Fruit fly (Drosophila melanogaster) whole organism, embryonic: ENCODE data around the gene MICAL-like.
A peak's percentile ranks its signal among the peaks of the same experiment; 100 is the strongest.

Source experiments
- Blimp-1 ChIP-seq: fragments of 200-800 bp; sonication (Bioruptor generic); optimal IDR thresholded peaks from 3 replicates; lab custom pipeline; 2018; ENCODE audit warnings: missing biosample characterization, missing genetic modification characterization, mild to moderate bottlenecking, moderate library complexity, missing genetic modification reagents
- CG10147 ChIP-seq: fragments of 200-800 bp; sonication (Bioruptor generic); optimal IDR thresholded peaks from 2 replicates; lab custom pipeline; 2019; ENCODE audit warnings: missing biosample characterization, mild to moderate bottlenecking, missing genetic modification characterization, moderate library complexity
- CG12219 ChIP-seq: fragments of 200-800 bp; sonication (Bioruptor generic); optimal IDR thresholded peaks from 3 replicates; lab custom pipeline; 2018; ENCODE audit warnings: missing biosample characterization, mild to moderate bottlenecking, missing genetic modification characterization
- CG14710 ChIP-seq: fragments of 200-800 bp; sonication (Bioruptor generic); optimal IDR thresholded peaks from 3 replicates; lab custom pipeline; 2019; ENCODE audit warnings: missing biosample characterization, mild to moderate bottlenecking, missing genetic modification characterization, moderate library complexity
- CG15601 ChIP-seq: fragments of 200-800 bp; sonication (Bioruptor generic); optimal IDR thresholded peaks from 3 replicates; lab custom pipeline; 2019; ENCODE audit warnings: missing biosample characterization, mild to moderate bottlenecking, missing genetic modification characterization, moderate library complexity
- CG17612 ChIP-seq: fragments of 200-800 bp; sonication (Bioruptor generic); IDR thresholded peaks from 2 replicates; pipeline ENCODE4 v1.3.6; 2022; ENCODE audit warnings: missing biosample characterization, missing genetic modification characterization
- CG18476 ChIP-seq: fragments of 200-800 bp; sonication (Bioruptor generic); optimal IDR thresholded peaks from 2 replicates; lab custom pipeline; 2016; ENCODE audit warnings: missing biosample characterization, mild to moderate bottlenecking, missing genetic modification characterization
- CG2199 ChIP-seq: fragments of 200-800 bp; sonication (Bioruptor generic); IDR thresholded peaks from 3 replicates; pipeline ENCODE4 v1.3.6; 2022; ENCODE audit warnings: missing biosample characterization, missing genetic modification characterization
- CG30403 ChIP-seq: fragments of 200-800 bp; sonication (Bioruptor generic); optimal IDR thresholded peaks from 3 replicates; lab custom pipeline; 2016; ENCODE audit warnings: missing biosample characterization, missing genetic modification characterization
- CG32532 ChIP-seq: fragments of 200-800 bp; sonication (Bioruptor generic); IDR thresholded peaks from 2 replicates; pipeline ENCODE4 v1.3.6; 2022; ENCODE audit warnings: missing biosample characterization, missing genetic modification characterization
- CG5180 ChIP-seq: fragments of 200-800 bp; sonication (Bioruptor generic); optimal IDR thresholded peaks from 3 replicates; lab custom pipeline; 2017; ENCODE audit warnings: missing biosample characterization, missing genetic modification characterization, mild to moderate bottlenecking, moderate library complexity, missing genetic modification reagents
- CG6254 ChIP-seq: fragments of 200-800 bp; sonication (Bioruptor generic); optimal IDR thresholded peaks from 3 replicates; lab custom pipeline; 2017; ENCODE audit warnings: mild to moderate bottlenecking, missing biosample characterization, missing genetic modification reagents, missing genetic modification characterization
- CG6854 ChIP-seq: fragments of 200-800 bp; sonication (Bioruptor generic); optimal IDR thresholded peaks from 3 replicates; lab custom pipeline; 2017; ENCODE audit warnings: missing biosample characterization, mild to moderate bottlenecking, missing genetic modification characterization
- CG7786 ChIP-seq: fragments of 200-800 bp; sonication (Bioruptor generic); optimal IDR thresholded peaks from 2 replicates; lab custom pipeline; 2016; ENCODE audit warnings: missing biosample characterization, missing genetic modification characterization
- CG8944 ChIP-seq: fragments of 200-800 bp; sonication (Bioruptor generic); optimal IDR thresholded peaks from 3 replicates; lab custom pipeline; 2016; ENCODE audit warnings: missing biosample characterization, missing genetic modification characterization
- Chrac-16 ChIP-seq: fragments of 200-800 bp; sonication (Bioruptor generic); optimal IDR thresholded peaks from 3 replicates; lab custom pipeline; 2016; ENCODE audit warnings: missing biosample characterization, missing genetic modification characterization
- Eip74EF ChIP-seq, 2 experiments: fragments of 200-800 bp in 1 of 2; fragments of >200 bp in 1 of 2; sonication (Bioruptor generic) in 1 of 2; optimal IDR thresholded peaks; 2 replicates each; lab custom pipeline; 2017 to 2019; ENCODE audit warnings: missing biosample characterization in 2 of 2, missing genetic modification characterization in 2 of 2, mild to moderate bottlenecking in 1 of 2, moderate library complexity in 1 of 2
- Hr3 ChIP-seq: fragments of 200-800 bp; sonication (Bioruptor generic); optimal IDR thresholded peaks from 3 replicates; lab custom pipeline; 2016; ENCODE audit warnings: missing biosample characterization, missing genetic modification characterization
- Optix ChIP-seq: fragments of 200-800 bp; sonication (Bioruptor generic); IDR thresholded peaks from 3 replicates; pipeline ENCODE4 v1.3.6; 2022; ENCODE audit warnings: missing biosample characterization, missing genetic modification characterization
- ac ChIP-seq: fragments of 200-800 bp; sonication (Bioruptor generic); optimal IDR thresholded peaks from 3 replicates; lab custom pipeline; 2017; ENCODE audit warnings: missing biosample characterization, mild to moderate bottlenecking, missing genetic modification characterization
- ato ChIP-seq: fragments of 200-800 bp; sonication (Bioruptor generic); IDR thresholded peaks from 2 replicates; pipeline ENCODE4 v1.3.6; 2022; ENCODE audit warnings: missing biosample characterization, missing genetic modification characterization; ENCODE audit not compliant: partially characterized antibody
- crp ChIP-seq, 2 experiments: fragments of 200-800 bp; sonication (Bioruptor generic); optimal IDR thresholded peaks; 2 replicates in 1 of 2; 3 replicates in 1 of 2; lab custom pipeline; 2017; ENCODE audit warnings: missing biosample characterization in 2 of 2, missing genetic modification characterization in 2 of 2, mild to moderate bottlenecking in 1 of 2, moderate library complexity in 1 of 2
- dysf ChIP-seq: fragments of 200-800 bp; sonication (Bioruptor generic); IDR thresholded peaks from 3 replicates; pipeline ENCODE4 v1.3.6; 2022; ENCODE audit warnings: missing biosample characterization, missing genetic modification characterization
- fd102C ChIP-seq: fragments of 200-800 bp; sonication (Bioruptor generic); optimal IDR thresholded peaks from 2 replicates; lab custom pipeline; 2018; ENCODE audit warnings: missing biosample characterization, mild to moderate bottlenecking, missing genetic modification characterization, moderate library complexity
- fd96Cb ChIP-seq: fragments of 200-800 bp; sonication (Bioruptor generic); optimal IDR thresholded peaks from 2 replicates; lab custom pipeline; 2018; ENCODE audit warnings: missing biosample characterization, mild to moderate bottlenecking, missing genetic modification characterization, moderate library complexity
- gce ChIP-seq: fragments of 200-800 bp; sonication (Bioruptor generic); IDR thresholded peaks from 3 replicates; pipeline ENCODE4 v1.3.6; 2022; ENCODE audit warnings: missing biosample characterization, missing genetic modification characterization
- grn ChIP-seq: fragments of 200-800 bp; sonication (Bioruptor generic); optimal IDR thresholded peaks from 3 replicates; lab custom pipeline; 2017; ENCODE audit warnings: missing biosample characterization, missing genetic modification characterization
- gsb-n ChIP-seq: fragments of 200-800 bp; sonication (Bioruptor generic); optimal IDR thresholded peaks from 3 replicates; lab custom pipeline; 2018; ENCODE audit warnings: missing biosample characterization, mild to moderate bottlenecking, missing genetic modification characterization
- ham ChIP-seq: fragments of 200-800 bp; sonication (Bioruptor generic); IDR thresholded peaks from 2 replicates; pipeline ENCODE4 v1.3.6; 2022; ENCODE audit warnings: missing biosample characterization, missing genetic modification characterization
- inv ChIP-seq: fragments of 200-800 bp; sonication (Bioruptor generic); IDR thresholded peaks from 2 replicates; pipeline ENCODE4 v1.3.6; 2022; ENCODE audit warnings: missing biosample characterization, missing genetic modification characterization; ENCODE audit not compliant: partially characterized antibody
- ken ChIP-seq: fragments of 200-800 bp; sonication (Bioruptor generic); IDR thresholded peaks from 3 replicates; pipeline ENCODE4 v1.3.6; 2022; ENCODE audit warnings: missing biosample characterization, missing genetic modification characterization
- kni ChIP-seq: fragments of 200-800 bp; sonication (Bioruptor generic); optimal IDR thresholded peaks from 3 replicates; lab custom pipeline; 2017; ENCODE audit warnings: mild to moderate bottlenecking, missing biosample characterization, missing genetic modification reagents, missing genetic modification characterization
- lov ChIP-seq, 2 experiments: fragments of 200-800 bp in 1 of 2; fragments of >200 bp in 1 of 2; sonication (Bioruptor generic) in 1 of 2; IDR thresholded peaks in 1 of 2; optimal IDR thresholded peaks in 1 of 2; 2 replicates in 1 of 2; 3 replicates in 1 of 2; pipeline versions ENCODE4 v1.3.6 to Lab custom; 2017 to 2022; ENCODE audit warnings: missing biosample characterization in 1 of 2, missing genetic modification characterization in 1 of 2
- nmo ChIP-seq: fragments of 200-800 bp; sonication (Bioruptor generic); optimal IDR thresholded peaks from 2 replicates; lab custom pipeline; 2018; ENCODE audit warnings: missing biosample characterization, mild to moderate bottlenecking, missing genetic modification characterization, moderate library complexity
- oc ChIP-seq: fragments of 200-800 bp; sonication (Bioruptor generic); optimal IDR thresholded peaks from 2 replicates; lab custom pipeline; 2018; ENCODE audit warnings: missing biosample characterization, mild to moderate bottlenecking, missing genetic modification characterization, moderate library complexity
- sens ChIP-seq: fragments of 200-800 bp; sonication (Bioruptor generic); peaks from one replicate; lab custom pipeline; 2016; ENCODE audit warnings: missing biosample characterization, missing genetic modification characterization
- sug ChIP-seq: fragments of 200-800 bp; optimal IDR thresholded peaks from 2 replicates; lab custom pipeline; 2019; ENCODE audit warnings: missing biosample characterization, mild to moderate bottlenecking, missing genetic modification characterization, moderate library complexity
- trh ChIP-seq: fragments of 200-800 bp; sonication (Bioruptor generic); optimal IDR thresholded peaks from 2 replicates; lab custom pipeline; 2016; ENCODE audit warnings: missing biosample characterization, missing genetic modification characterization
- twi ChIP-seq: fragments of 200-800 bp; optimal IDR thresholded peaks from 2 replicates; lab custom pipeline; 2019; ENCODE audit warnings: missing biosample characterization, mild to moderate bottlenecking, missing genetic modification characterization, moderate library complexity
- unc-4 ChIP-seq: fragments of 200-800 bp; sonication (Bioruptor generic); IDR thresholded peaks from 2 replicates; pipeline ENCODE4 v1.3.6; 2022; ENCODE audit warnings: missing biosample characterization, missing genetic modification characterization; ENCODE audit not compliant: partially characterized antibody
- vvl ChIP-seq: fragments of 200-800 bp; sonication (Bioruptor generic); IDR thresholded peaks from 2 replicates; pipeline ENCODE4 v1.3.6; 2022; ENCODE audit warnings: missing biosample characterization, missing genetic modification characterization
- zfh1 ChIP-seq: fragments of 200-800 bp; sonication (Bioruptor generic); IDR thresholded peaks from 3 replicates; pipeline ENCODE4 v1.3.6; 2022; ENCODE audit warnings: missing biosample characterization, missing genetic modification characterization

Gene MICAL-like

dm6 chr3L:13062746-13063145 is 47.6 kb upstream of the MICAL-like start, which contains the start of gene CG34429:
TSS of gene CG34429 (plus strand) at chr3L:13063046.
- TF ChIP-seq Chrac-16 (GFP tag; lab: Kevin White, UChicago) (no peak), trh (no peak), Blimp-1 (GFP tag; lab: Kevin White, UChicago) (peak; percentile 48), CG6254 (GFP tag; lab: Kevin White, UChicago) (no peak)
- TF ChIP-seq, all 482 proteins: peak for 1

- TF ChIP-seq gce (GFP tag; lab: Robert Waterston, UW) (0 out of 3 replicates have a peak, but pooled peaks have one; percentile 17), CG32532 (GFP tag; lab: Robert Waterston, UW) (no peak)
Observed at dm6 chr3L:13061322-13061809, 46.2 kb upstream of the MICAL-like start, which contains the start of the genes CG14115 and CG34428. TSS of gene CG14115 (minus strand) at chr3L:13061422. TSS of gene CG34428 (plus strand) at chr3L:13061759.

- TF ChIP-seq ken (GFP tag; lab: Robert Waterston, UW) (no peak), CG17612 (GFP tag; lab: Robert Waterston, UW) (no peak), twi (tag; lab: Kevin White, UChicago) (peak; percentile 94), Eip74EF (GFP tag; optimal IDR thresholded peaks at IDR 0.05; lab: Kevin White, UChicago) (no peak), nmo (GFP tag; lab: Kevin White, UChicago) (no peak)
Observed at dm6 chr3L:13058429-13058828, 43.3 kb upstream of the MICAL-like start.

dm6 chr3L:13050675-13051202 is 35.6 kb upstream of the MICAL-like start:
- TF ChIP-seq unc-4 (GFP tag; lab: Robert Waterston, UW) (no peak), gsb-n (tag; lab: Kevin White, UChicago) (peak; percentile 39), fd96Cb (tag; lab: Kevin White, UChicago) (no peak), CG6854 (GFP tag; lab: Kevin White, UChicago) (no peak), CG7786 (GFP tag; lab: Kevin White, UChicago) (no peak), CG5180 (GFP tag; lab: Kevin White, UChicago) (no peak), grn (GFP tag; lab: Kevin White, UChicago) (no peak), dysf (GFP tag; lab: Robert Waterston, UW) (no peak), Optix (GFP tag; lab: Robert Waterston, UW) (0 out of 3 replicates have a peak, but pooled peaks have one; percentile 7), Hr3 (GFP tag; lab: Kevin White, UChicago) (no peak), ham (GFP tag; lab: Robert Waterston, UW) (no peak), twi (tag; lab: Kevin White, UChicago) (no peak), ac (GFP tag; lab: Kevin White, UChicago) (peak; percentile 57), lov (optimal IDR thresholded peaks at IDR 0.05; lab: Kevin White, UChicago) (no peak), lov (GFP tag; IDR thresholded peaks at IDR 0.05; lab: Robert Waterston, UW) (no peak), CG12219 (GFP tag; lab: Kevin White, UChicago) (no peak), CG8944 (GFP tag; lab: Kevin White, UChicago) (no peak), CG10147 (GFP tag; lab: Kevin White, UChicago) (no peak), CG30403 (GFP tag; lab: Kevin White, UChicago) (no peak), oc (peak; percentile 51), CG6254 (GFP tag; lab: Kevin White, UChicago) (no peak), fd102C (GFP tag; lab: Kevin White, UChicago) (no peak), sug (tag; lab: Kevin White, UChicago) (no peak), CG15601 (no peak), vvl (GFP tag; lab: Robert Waterston, UW) (0 out of 2 replicates have a peak, but pooled peaks have one; percentile 15), CG2199 (peak; percentile 58; the same call in 1 of the 3 replicates), sens (GFP tag; lab: Kevin White, UChicago) (peak; percentile 66), crp (GFP tag; optimal IDR thresholded peaks at IDR 0.05; lab: Kevin White, UChicago) (no peak), inv (no peak), kni (peak; percentile 43), ato (GFP tag; lab: Robert Waterston, UW) (0 out of 2 replicates have a peak, but pooled peaks have one; percentile 26), CG18476 (no peak), CG14710 (no peak), zfh1 (GFP tag; lab: Robert Waterston, UW) (no peak)
